Fruit fly (Drosophila melanogaster) whole organism, prepupa: Measurements from ENCODE around the gene RecQ4.

Experiments used
- CG11902 ChIP-seq: fragments of 200-800 bp; sonication (Bioruptor generic); optimal IDR thresholded peaks from 3 replicates; lab custom pipeline; 2016; ENCODE audit warnings: missing biosample characterization, missing genetic modification characterization
- Sox102F ChIP-seq: fragments of 200-800 bp; sonication (Bioruptor generic); optimal IDR thresholded peaks from 2 replicates; lab custom pipeline; 2016; ENCODE audit warnings: missing biosample characterization, mild to moderate bottlenecking, missing genetic modification characterization

- TF ChIP-seq Sox102F (GFP tag; lab: Kevin White, UChicago) (peak; percentile 81), CG11902 (GFP tag; lab: Kevin White, UChicago) (peak; percentile 79)
Observed at dm6 chr3L:8127712-8128210, 48.0 kb downstream of the RecQ4 start, which contains the start of the genes Cds and Uba2.
